Worm (Caenorhabditis elegans) whole organism, young adult: ENCODE results near the gene C39B10.3.

Source experiments
- F23B12.7 ChIP-seq: sonication (generic microtip); optimal IDR thresholded peaks from 2 replicates; lab custom pipeline; 2017; ENCODE audit warnings: missing genetic modification characterization, mild to moderate bottlenecking, missing compliant biosample characterization, antibody characterized with exemption, moderate library complexity; ENCODE audit not compliant: insufficient read depth
- F37B4.10 ChIP-seq: fragments of 200-800 bp; sonication (Bioruptor generic); IDR thresholded peaks from 2 replicates; pipeline ENCODE4 v1.3.6; 2022; ENCODE audit warnings: missing genetic modification characterization, missing compliant biosample characterization
- F57C9.4 ChIP-seq: sonication (generic microtip); optimal IDR thresholded peaks from 2 replicates; lab custom pipeline; 2017; ENCODE audit warnings: mild to moderate bottlenecking, missing genetic modification characterization, missing compliant biosample characterization
- ZK185.1 ChIP-seq: sonication (generic microtip); optimal IDR thresholded peaks from 2 replicates; lab custom pipeline; 2016; ENCODE audit warnings: mild to moderate bottlenecking, missing genetic modification characterization, missing compliant biosample characterization; ENCODE audit not compliant: poor library complexity, severe bottlenecking
- ceh-100 ChIP-seq: fragments of 200-800 bp; sonication (Bioruptor generic); IDR thresholded peaks from 2 replicates; pipeline ENCODE4 v1.3.6; 2022; ENCODE audit warnings: missing genetic modification reagents, missing genetic modification characterization, missing compliant biosample characterization
- ceh-40 ChIP-seq: fragments of 200-800 bp; sonication (Bioruptor generic); IDR thresholded peaks from 2 replicates; pipeline ENCODE4 v1.3.6; 2022; ENCODE audit warnings: missing genetic modification characterization, missing compliant biosample characterization
- ceh-91 ChIP-seq: fragments of 200-800 bp; sonication (Bioruptor generic); IDR thresholded peaks from 2 replicates; pipeline ENCODE4 v1.3.6; 2022; ENCODE audit warnings: missing genetic modification reagents, missing genetic modification characterization, missing compliant biosample characterization
- hlh-12 ChIP-seq: sonication (generic microtip); optimal IDR thresholded peaks from 2 replicates; lab custom pipeline; 2016; ENCODE audit warnings: missing genetic modification characterization, missing compliant biosample characterization
- lag-1 ChIP-seq: fragments of 200-800 bp; sonication (Bioruptor generic); IDR thresholded peaks from 2 replicates; pipeline ENCODE4 v1.3.6; 2022; ENCODE audit warnings: missing genetic modification reagents, missing genetic modification characterization, missing compliant biosample characterization
- mxl-1 ChIP-seq: sonication (generic microtip); optimal IDR thresholded peaks from 2 replicates; lab custom pipeline; 2016; ENCODE audit warnings: missing genetic modification characterization, missing compliant biosample characterization
- nhr-27 ChIP-seq: fragments of 200-800 bp; sonication (Bioruptor generic); optimal IDR thresholded peaks from 2 replicates; lab custom pipeline; 2018; ENCODE audit warnings: mild to moderate bottlenecking, missing genetic modification characterization, moderate library complexity, missing compliant biosample characterization
- pbrm-1 ChIP-seq: fragments of 200-800 bp; sonication (Bioruptor generic); IDR thresholded peaks from 2 replicates; pipeline ENCODE4 v1.3.6; 2022; ENCODE audit warnings: missing genetic modification reagents, missing genetic modification characterization, missing compliant biosample characterization
- tlf-1 ChIP-seq: fragments of 200-800 bp; sonication (Bioruptor generic); optimal IDR thresholded peaks from 2 replicates; lab custom pipeline; 2018; ENCODE audit warnings: mild to moderate bottlenecking, missing genetic modification characterization, missing compliant biosample characterization
- unc-130 ChIP-seq: sonication (generic microtip); optimal IDR thresholded peaks from 2 replicates; lab custom pipeline; 2016; ENCODE audit warnings: missing genetic modification reagents, missing genetic modification characterization, missing compliant biosample characterization
- zim-3 ChIP-seq: sonication (generic microtip); optimal IDR thresholded peaks from 2 replicates; lab custom pipeline; 2017; ENCODE audit warnings: mild to moderate bottlenecking, missing genetic modification characterization, moderate library complexity, missing compliant biosample characterization

C39B10.3 gene

DNA sequence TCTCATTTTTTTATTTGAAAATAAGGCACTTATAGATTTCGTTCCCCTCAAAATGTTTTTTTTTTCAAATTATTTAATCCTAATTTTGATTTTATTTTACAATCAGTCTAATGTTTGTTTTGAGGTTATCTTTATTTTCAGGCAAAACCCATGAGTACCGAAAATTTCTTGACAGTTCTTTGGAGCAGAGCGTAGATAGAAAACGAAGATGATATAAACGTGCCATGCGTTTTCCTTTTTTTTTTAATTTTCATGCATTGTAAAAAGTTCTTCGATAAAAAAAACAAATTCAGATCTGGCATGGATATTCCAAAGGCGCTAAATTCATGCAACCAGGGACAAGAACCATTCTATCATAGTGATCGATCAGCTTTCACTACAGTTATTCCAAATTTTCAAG lies 47.1 kb downstream of the C39B10.3 start, which contains the start of gene C33D3.5 (continued):
- TF ChIP-seq pbrm-1 (GFP tag; lab: Robert Waterston, UW) (no peak), ceh-40 (GFP tag; lab: Robert Waterston, UW) (no peak), hlh-12 (tag; lab: Kevin White, UChicago) (no peak), unc-130 (GFP tag; lab: Kevin White, UChicago) (no peak)

DNA sequence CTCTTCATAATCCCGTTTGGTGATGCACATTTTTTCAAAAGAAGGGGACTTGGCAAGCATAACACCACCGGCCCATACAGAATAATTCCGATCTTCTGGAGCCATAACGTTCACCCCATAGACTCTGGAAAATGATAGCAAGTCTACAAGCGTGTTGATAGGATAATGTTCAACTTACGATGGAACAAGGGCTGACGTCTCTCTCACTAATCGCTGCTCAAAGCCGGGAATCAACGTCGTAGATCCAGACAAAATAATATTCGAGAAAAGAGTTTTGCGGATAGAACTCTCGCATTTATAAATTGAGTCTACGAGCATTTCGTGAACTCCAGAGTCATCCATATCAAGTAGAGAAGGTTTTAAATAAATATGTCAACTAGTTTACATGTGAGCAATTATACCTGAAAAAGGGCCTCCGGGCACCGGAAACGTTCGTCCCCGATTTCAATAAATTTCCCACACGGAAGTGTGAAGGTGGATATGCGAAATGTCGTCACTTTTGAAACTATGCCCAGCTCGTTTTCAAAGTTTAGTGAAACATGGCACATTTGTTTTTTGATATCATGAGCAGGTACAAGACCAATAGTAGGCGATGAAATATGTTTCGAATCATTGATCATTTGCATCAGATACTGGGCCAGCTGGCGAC lies 48.1 kb downstream of the C39B10.3 start:
- TF ChIP-seq mxl-1 (tag; lab: Kevin White, UChicago), result no peak
- TF ChIP-seq pbrm-1 (GFP tag; lab: Robert Waterston, UW), result no peak
- TF ChIP-seq ceh-91 (GFP tag; lab: Robert Waterston, UW), result no peak
- TF ChIP-seq lag-1 (GFP tag; lab: Robert Waterston, UW), result no peak
- TF ChIP-seq F57C9.4, result no peak
- TF ChIP-seq tlf-1, result no peak
- no peak for TF ChIP-seq ZK185.1 (tag; lab: Kevin White, UChicago)
- TF ChIP-seq F37B4.10, result no peak
- TF ChIP-seq ceh-100, result no peak
- TF ChIP-seq nhr-27 (tag; lab: Kevin White, UChicago), result no peak
- no peak for TF ChIP-seq F23B12.7 (tag; lab: Kevin White, UChicago)
- TF ChIP-seq zim-3 (tag; lab: Kevin White, UChicago), result no peak
